Fruit fly (Drosophila melanogaster): ENCODE results near the gene Edc3.

dm6 chr3L:17555794-17556193 is 26.1 kb upstream of the Edc3 start:
- TF ChIP-seq CG8478 (optimal IDR thresholded peaks at IDR 0.05) (no peak), CTCF (optimal IDR thresholded peaks at IDR 0.05) (no peak)

Data from S2 (cell line).